Worm (Caenorhabditis elegans): ENCODE results near the gene T11G6.3.
A peak's percentile ranks its signal among the peaks of the same experiment; 100 is the strongest.

T11G6.3 gene

ce11 chrIV:10864031-10864430 is 9.0 kb upstream of the T11G6.3 start, which contains the start of gene nish-1:
TSS of gene nish-1 (plus strand) at chrIV:10864331.
- no peak for TF ChIP-seq hlh-13 (GFP tag; optimal IDR thresholded peaks at IDR 0.05)
- no peak for TF ChIP-seq npax-4 (tag; optimal IDR thresholded peaks at IDR 0.05)
- TF ChIP-seq sdc-2 (tag; optimal IDR thresholded peaks at IDR 0.05) = no peak
- no peak for TF ChIP-seq pag-3 (tag; optimal IDR thresholded peaks at IDR 0.05; ENCODE audit: borderline replicate concordance)
- TF ChIP-seq zip-5 (tag; optimal IDR thresholded peaks at IDR 0.05) = no peak
- no peak for TF ChIP-seq ceh-22 (tag; optimal IDR thresholded peaks at IDR 0.05)
- TF ChIP-seq ceh-45 (GFP tag; IDR thresholded peaks at IDR 0.05) = no peak
- no peak for TF ChIP-seq hlh-8 (tag; optimal IDR thresholded peaks at IDR 0.05)
- no peak for TF ChIP-seq eyg-1 (tag; optimal IDR thresholded peaks at IDR 0.05)
- no peak for TF ChIP-seq pros-1 (tag; optimal IDR thresholded peaks at IDR 0.05)
- no peak for TF ChIP-seq hlh-30 (tag; optimal IDR thresholded peaks at IDR 0.05; ENCODE audit: insufficient read depth)
- no peak for TF ChIP-seq ets-4 (tag; optimal IDR thresholded peaks at IDR 0.05)
- no peak for TF ChIP-seq dve-1 (tag; optimal IDR thresholded peaks at IDR 0.05)

DNA sequence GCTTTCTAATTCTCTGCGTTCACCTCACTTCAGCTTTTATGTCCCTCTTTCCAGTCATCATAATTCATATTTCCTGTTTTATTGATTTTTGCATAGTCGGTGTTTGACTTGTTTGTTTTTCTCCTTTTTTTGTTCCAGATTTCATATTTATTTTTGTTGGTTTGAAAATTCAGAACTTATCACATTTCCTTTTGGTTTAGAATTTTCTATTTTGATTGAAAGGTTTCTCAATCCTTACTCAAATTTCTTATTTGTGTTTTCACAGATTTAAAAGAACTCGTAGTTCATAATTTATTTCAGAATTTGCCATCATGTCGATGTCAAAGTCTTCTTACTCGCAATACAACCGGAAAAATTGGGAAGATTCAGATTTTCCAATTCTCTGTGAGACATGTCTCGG is 6.1 kb upstream of the T11G6.3 start, which contains the start of gene rbm-22:
Gene rbm-22, plus strand, starts transcription at position 301 of the 400 bp plus-strand sequence.
- TF ChIP-seq ceh-48 (tag; optimal IDR thresholded peaks at IDR 0.05) (peak; percentile 5), che-1 (tag; optimal IDR thresholded peaks at IDR 0.05) (no peak)

DNA sequence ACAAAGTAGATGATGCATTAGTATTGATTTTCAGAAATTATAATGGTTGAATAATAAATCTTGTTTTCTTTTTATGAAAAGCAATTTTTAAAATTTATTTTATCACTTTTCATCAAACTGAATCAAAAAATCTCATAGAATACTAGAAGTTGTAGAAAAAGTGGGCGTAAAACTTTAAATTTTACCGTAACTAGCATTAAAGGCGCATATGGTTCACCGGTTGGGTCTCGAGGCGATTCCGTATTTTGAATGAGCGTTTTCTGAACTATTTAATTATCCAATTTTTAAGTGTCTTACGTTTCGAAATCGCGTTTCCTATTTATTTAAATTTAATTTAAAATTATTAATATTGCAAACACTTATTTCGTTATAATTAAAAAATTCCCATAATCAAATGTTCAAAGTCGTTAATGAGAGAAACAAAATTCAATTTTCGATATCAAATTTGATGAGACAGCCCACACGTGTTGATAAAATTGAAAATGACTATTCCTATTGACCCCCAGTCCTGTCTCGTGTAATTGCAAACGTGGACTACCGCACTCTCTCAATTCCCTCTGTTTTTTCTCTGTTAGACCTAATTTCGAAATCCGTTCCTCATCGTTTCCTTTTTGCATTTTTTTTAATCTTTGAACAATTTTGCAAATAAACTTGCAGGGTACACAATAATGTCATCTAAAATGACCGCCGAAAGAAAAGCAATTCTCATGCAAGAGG is 3.4 kb upstream of the T11G6.3 start, which contains the start of the genes T11G6.2 and hars-1:
Gene T11G6.2, minus strand, starts transcription at position 197 of the 717 bp plus-strand sequence.
Gene hars-1, plus strand, starts transcription at position 658 of the 717 bp plus-strand sequence.
- peak; percentile 6 for TF ChIP-seq unc-42 (tag; optimal IDR thresholded peaks at IDR 0.05)
- TF ChIP-seq K02D7.2 (tag; optimal IDR thresholded peaks at IDR 0.05) = no peak

ce11 chrIV:10855946-10856345 is 909 bp upstream of the T11G6.3 start:
- no peak for TF ChIP-seq ceh-2 (tag; optimal IDR thresholded peaks at IDR 0.05)
- peak; percentile 30 for TF ChIP-seq nfya-1 (tag; optimal IDR thresholded peaks at IDR 0.05)

ce11 chrIV:10854042-10854441 is 995 bp downstream of the T11G6.3 start:
- no peak for TF ChIP-seq unc-42 (tag; optimal IDR thresholded peaks at IDR 0.05)
- TF ChIP-seq madf-2 (tag; optimal IDR thresholded peaks at IDR 0.05) = no peak
- no peak for TF ChIP-seq pros-1 (tag; optimal IDR thresholded peaks at IDR 0.05)
- TF ChIP-seq F13H6.1 (tag; optimal IDR thresholded peaks at IDR 0.05) = no peak
- no peak for TF ChIP-seq fax-1 (tag; optimal IDR thresholded peaks at IDR 0.05)
- no peak for TF ChIP-seq nhr-11 (tag; optimal IDR thresholded peaks at IDR 0.05)
- TF ChIP-seq Y22D7AL.16 (tag; optimal IDR thresholded peaks at IDR 0.05) = no peak
- TF ChIP-seq fkh-6 (tag; optimal IDR thresholded peaks at IDR 0.05) = no peak
- no peak for TF ChIP-seq unc-3 (GFP tag; conservative IDR thresholded peaks at IDR 0.05)
- no peak for TF ChIP-seq unc-3 (tag; optimal IDR thresholded peaks at IDR 0.05)
- no peak for TF ChIP-seq rnt-1 (tag; optimal IDR thresholded peaks at IDR 0.05)
- TF ChIP-seq elt-2 (tag; optimal IDR thresholded peaks at IDR 0.05) = no peak
- TF ChIP-seq ceh-45 (GFP tag; IDR thresholded peaks at IDR 0.05) = no peak
- no peak for TF ChIP-seq hlh-8 (tag; optimal IDR thresholded peaks at IDR 0.05)
- no peak for TF ChIP-seq T23F11.4 (GFP tag; optimal IDR thresholded peaks at IDR 0.05)
- TF ChIP-seq sdc-2 (tag; optimal IDR thresholded peaks at IDR 0.05) = no peak
- no peak for TF ChIP-seq lin-11 (tag; optimal IDR thresholded peaks at IDR 0.05)
- TF ChIP-seq ztf-16 (tag; optimal IDR thresholded peaks at IDR 0.05) = no peak
- no peak for TF ChIP-seq ets-4 (tag; optimal IDR thresholded peaks at IDR 0.05)
- no peak for TF ChIP-seq ceh-2 (tag; optimal IDR thresholded peaks at IDR 0.05)
- TF ChIP-seq tbx-2 (tag; optimal IDR thresholded peaks at IDR 0.05) = no peak

Data from whole organism, late embryonic.